Worm (Caenorhabditis elegans): ENCODE data around the gene nhr-199.

nhr-199 gene

ce11 chrV:15719570-15719969, 19.9 kb upstream of the nhr-199 start, which contains the start of gene Y6E2A.7:
TSS of gene Y6E2A.7 (plus strand) at chrV:15719870.
- TF ChIP-seq tbx-8 (GFP tag; optimal IDR thresholded peaks at IDR 0.05): no peak
- no peak for TF ChIP-seq lin-32 (GFP tag; optimal IDR thresholded peaks at IDR 0.05)
- no peak for TF ChIP-seq unc-39 (tag; optimal IDR thresholded peaks at IDR 0.05)
- TF ChIP-seq pha-4 (tag; optimal IDR thresholded peaks at IDR 0.05): no peak
- TF ChIP-seq M03D4.4 (tag; optimal IDR thresholded peaks at IDR 0.05): no peak
- no peak for TF ChIP-seq nhr-2 (tag; optimal IDR thresholded peaks at IDR 0.05)
- TF ChIP-seq ceh-43 (GFP tag; optimal IDR thresholded peaks at IDR 0.05): no peak
- no peak for TF ChIP-seq nhr-237 (tag; optimal IDR thresholded peaks at IDR 0.05)
- no peak for TF ChIP-seq ztf-11 (tag; optimal IDR thresholded peaks at IDR 0.05)
- TF ChIP-seq sptf-1 (tag; optimal IDR thresholded peaks at IDR 0.05): no peak
- no peak for TF ChIP-seq bed-3 (GFP tag; optimal IDR thresholded peaks at IDR 0.05)
- TF ChIP-seq mep-1 (tag; optimal IDR thresholded peaks at IDR 0.05): no peak
- no peak for TF ChIP-seq ceh-83 (GFP tag; optimal IDR thresholded peaks at IDR 0.05)
- TF ChIP-seq nhr-76 (tag; optimal IDR thresholded peaks at IDR 0.05): no peak
- TF ChIP-seq unc-120 (tag; optimal IDR thresholded peaks at IDR 0.05; ENCODE audit: poor library complexity, severe bottlenecking): no peak
- no peak for TF ChIP-seq drap-1 (GFP tag; optimal IDR thresholded peaks at IDR 0.05)
- TF ChIP-seq nhr-12 (tag; optimal IDR thresholded peaks at IDR 0.05): no peak

DNA sequence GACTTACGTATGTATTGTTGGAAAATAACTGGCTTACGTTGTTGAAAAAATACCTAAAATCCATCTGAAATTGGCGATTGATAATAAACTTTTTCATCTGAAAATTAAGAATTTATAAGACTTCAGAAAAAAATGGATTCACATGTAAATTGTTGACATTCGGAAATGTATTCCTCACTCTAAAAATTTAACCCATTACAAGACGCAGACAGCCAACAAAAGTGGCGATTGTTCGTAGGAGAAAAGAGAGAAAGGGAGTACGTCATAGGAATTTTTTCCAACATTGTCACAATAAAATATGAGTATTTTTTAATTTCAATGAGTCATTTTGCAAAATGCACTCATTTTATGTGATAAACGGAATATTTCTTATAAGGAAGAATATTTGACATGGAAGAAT, 18.9 kb upstream of the nhr-199 start, which contains the start of gene Y6E2A.5:
TSS of gene Y6E2A.5 (minus strand) at position 101 of the 400 bp plus-strand sequence.
- TF ChIP-seq flh-1 (GFP tag; optimal IDR thresholded peaks at IDR 0.05) (no peak), ham-2 (GFP tag; optimal IDR thresholded peaks at IDR 0.05) (no peak), ceh-43 (GFP tag; optimal IDR thresholded peaks at IDR 0.05) (no peak), unc-120 (tag; optimal IDR thresholded peaks at IDR 0.05; ENCODE audit: poor library complexity, severe bottlenecking) (no peak), nhr-237 (tag; optimal IDR thresholded peaks at IDR 0.05) (no peak), ceh-83 (GFP tag; optimal IDR thresholded peaks at IDR 0.05) (no peak), ces-1 (GFP tag; optimal IDR thresholded peaks at IDR 0.05) (no peak), bed-3 (GFP tag; optimal IDR thresholded peaks at IDR 0.05) (no peak), lsy-2 (tag; optimal IDR thresholded peaks at IDR 0.05) (no peak), mls-2 (tag; optimal IDR thresholded peaks at IDR 0.05) (no peak), mab-5 (tag; optimal IDR thresholded peaks at IDR 0.05) (no peak), elt-3 (tag; optimal IDR thresholded peaks at IDR 0.05) (no peak), hlh-1 (tag; optimal IDR thresholded peaks at IDR 0.05) (no peak), nhr-76 (tag; optimal IDR thresholded peaks at IDR 0.05) (no peak), nhr-12 (tag; optimal IDR thresholded peaks at IDR 0.05) (no peak), drap-1 (GFP tag; optimal IDR thresholded peaks at IDR 0.05) (no peak), zip-8 (tag; optimal IDR thresholded peaks at IDR 0.05) (no peak), lin-13 (tag; optimal IDR thresholded peaks at IDR 0.05) (no peak), elt-1 (tag; optimal IDR thresholded peaks at IDR 0.05; ENCODE audit: borderline replicate concordance, insufficient read depth) (no peak), snpc-4 (tag; optimal IDR thresholded peaks at IDR 0.05) (no peak)

ce11 chrV:15716679-15717078, 17.0 kb upstream of the nhr-199 start, which contains the start of gene Y6E2A.4:
TSS of gene Y6E2A.4 (minus strand) at chrV:15716779.
- TF ChIP-seq sptf-1 (tag; optimal IDR thresholded peaks at IDR 0.05) (no peak), M03D4.4 (tag; optimal IDR thresholded peaks at IDR 0.05) (no peak), ces-1 (GFP tag; optimal IDR thresholded peaks at IDR 0.05) (no peak), elt-3 (tag; optimal IDR thresholded peaks at IDR 0.05) (no peak), mls-2 (tag; optimal IDR thresholded peaks at IDR 0.05) (no peak), mab-5 (tag; optimal IDR thresholded peaks at IDR 0.05) (no peak), ham-2 (GFP tag; optimal IDR thresholded peaks at IDR 0.05) (no peak)

ce11 chrV:15715636-15716035, 15.9 kb upstream of the nhr-199 start:
- no peak for TF ChIP-seq ceh-83 (GFP tag; optimal IDR thresholded peaks at IDR 0.05)
- no peak for TF ChIP-seq sem-2 (GFP tag; optimal IDR thresholded peaks at IDR 0.05)
- no peak for TF ChIP-seq snpc-4 (tag; optimal IDR thresholded peaks at IDR 0.05)
- TF ChIP-seq cnd-1 (tag; optimal IDR thresholded peaks at IDR 0.05): no peak
- TF ChIP-seq nhr-12 (tag; optimal IDR thresholded peaks at IDR 0.05): no peak
- TF ChIP-seq lsy-2 (tag; optimal IDR thresholded peaks at IDR 0.05): no peak
- TF ChIP-seq sptf-1 (tag; optimal IDR thresholded peaks at IDR 0.05): no peak
- no peak for TF ChIP-seq mab-5 (tag; optimal IDR thresholded peaks at IDR 0.05)
- no peak for TF ChIP-seq pha-4 (tag; optimal IDR thresholded peaks at IDR 0.05)
- no peak for TF ChIP-seq unc-39 (tag; optimal IDR thresholded peaks at IDR 0.05)
- TF ChIP-seq ceh-39 (tag; optimal IDR thresholded peaks at IDR 0.05): no peak
- TF ChIP-seq unc-62 (GFP tag; optimal IDR thresholded peaks at IDR 0.05): no peak

All from whole organism, mixed stage, embryonic.